Fruit fly (Drosophila melanogaster) whole organism, embryonic: ENCODE results near the gene CG12171.

ENCODE experiments used
- Ada2b ChIP-seq: fragments of 200-800 bp; sonication (Bioruptor generic); IDR thresholded peaks from 2 replicates; pipeline ENCODE4 v1.3.6; 2022; ENCODE audit warnings: missing biosample characterization, missing genetic modification characterization
- Aef1 ChIP-seq: fragments of 200-800 bp; sonication (Bioruptor generic); IDR thresholded peaks from 3 replicates; pipeline ENCODE4 v1.3.6; 2022; ENCODE audit warnings: missing biosample characterization, missing genetic modification characterization
- CG11696 ChIP-seq: fragments of 200-800 bp; sonication (Bioruptor generic); IDR thresholded peaks from 2 replicates; pipeline ENCODE4 v1.3.6; 2022; ENCODE audit warnings: missing biosample characterization, missing genetic modification characterization
- CG12659 ChIP-seq: fragments of 200-800 bp; sonication (Bioruptor generic); optimal IDR thresholded peaks from 3 replicates; lab custom pipeline; 2017; ENCODE audit warnings: mild to moderate bottlenecking, missing biosample characterization, missing genetic modification reagents, missing genetic modification characterization
- CG12744 ChIP-seq: fragments of 200-800 bp; sonication (Bioruptor generic); optimal IDR thresholded peaks from 2 replicates; lab custom pipeline; 2016; ENCODE audit warnings: missing biosample characterization, missing genetic modification characterization
- CG14441 ChIP-seq: fragments of 200-800 bp; sonication (Bioruptor generic); IDR thresholded peaks from 2 replicates; pipeline ENCODE4 v1.3.6; 2022; ENCODE audit warnings: missing biosample characterization, missing genetic modification characterization
- CG14710 ChIP-seq: fragments of 200-800 bp; sonication (Bioruptor generic); optimal IDR thresholded peaks from 3 replicates; lab custom pipeline; 2019; ENCODE audit warnings: missing biosample characterization, mild to moderate bottlenecking, missing genetic modification characterization, moderate library complexity
- CG1529 ChIP-seq: fragments of 200-800 bp; sonication (Bioruptor generic); optimal IDR thresholded peaks from 3 replicates; lab custom pipeline; 2018; ENCODE audit warnings: missing biosample characterization, missing genetic modification characterization
- CG17385 ChIP-seq: fragments of 200-800 bp; sonication (Bioruptor generic); optimal IDR thresholded peaks from 3 replicates; lab custom pipeline; 2018; ENCODE audit warnings: missing biosample characterization, mild to moderate bottlenecking, missing genetic modification characterization
- CG2202 ChIP-seq: fragments of 200-800 bp; sonication (Bioruptor generic); optimal IDR thresholded peaks from 2 replicates; lab custom pipeline; 2018; ENCODE audit warnings: missing biosample characterization, mild to moderate bottlenecking, missing genetic modification characterization
- CG33213 ChIP-seq: fragments of 200-800 bp; sonication (Bioruptor generic); optimal IDR thresholded peaks from 3 replicates; lab custom pipeline; 2016; ENCODE audit warnings: missing biosample characterization, missing genetic modification characterization
- CG34422 ChIP-seq: fragments of 200-800 bp; sonication (Bioruptor generic); IDR thresholded peaks from 3 replicates; pipeline ENCODE4 v1.3.6; 2022; ENCODE audit warnings: missing biosample characterization, missing genetic modification characterization
- CG3847 ChIP-seq: fragments of 200-800 bp; sonication (Bioruptor generic); IDR thresholded peaks from 2 replicates; pipeline ENCODE4 v1.3.6; 2022; ENCODE audit warnings: missing biosample characterization, missing genetic modification characterization
- CG4282 ChIP-seq: fragments of 200-800 bp; sonication (Bioruptor generic); optimal IDR thresholded peaks from 2 replicates; lab custom pipeline; 2016; ENCODE audit warnings: missing biosample characterization, missing genetic modification characterization
- CG4820 ChIP-seq: fragments of 200-800 bp; sonication (Bioruptor generic); optimal IDR thresholded peaks from 3 replicates; lab custom pipeline; 2016; ENCODE audit warnings: missing biosample characterization, missing genetic modification characterization
- CG7556 ChIP-seq: fragments of 200-800 bp; sonication (Bioruptor generic); optimal IDR thresholded peaks from 2 replicates; lab custom pipeline; 2017; ENCODE audit warnings: missing biosample characterization, mild to moderate bottlenecking, missing genetic modification characterization
- CG8089 ChIP-seq: fragments of 200-800 bp; sonication (Bioruptor generic); optimal IDR thresholded peaks from 3 replicates; lab custom pipeline; 2016; ENCODE audit warnings: missing biosample characterization, missing genetic modification characterization
- CG8478 ChIP-seq: fragments of >200 bp; optimal IDR thresholded peaks from 2 replicates; lab custom pipeline; 2018
- CG9817 ChIP-seq: fragments of 200-800 bp; sonication (Bioruptor generic); optimal IDR thresholded peaks from 2 replicates; lab custom pipeline; 2018; ENCODE audit warnings: missing biosample characterization, mild to moderate bottlenecking, missing genetic modification characterization, moderate library complexity
- Dad ChIP-seq: fragments of 200-800 bp; sonication (Bioruptor generic); optimal IDR thresholded peaks from 3 replicates; lab custom pipeline; 2016; ENCODE audit warnings: missing biosample characterization, missing genetic modification characterization
- Dfd ChIP-seq, 2 experiments: fragments of >200 bp; optimal IDR thresholded peaks; 2 replicates each; lab custom pipeline; 2017; ENCODE audit warnings: missing biosample characterization in 2 of 2, missing genetic modification characterization in 2 of 2
- Gsc ChIP-seq: fragments of 200-800 bp; sonication (Bioruptor generic); IDR thresholded peaks from 2 replicates; pipeline ENCODE4 v1.3.6; 2022; ENCODE audit warnings: missing biosample characterization, missing genetic modification characterization
- HLHmδ ChIP-seq: fragments of 200-800 bp; sonication (Bioruptor generic); optimal IDR thresholded peaks from 2 replicates; lab custom pipeline; 2018; ENCODE audit warnings: missing biosample characterization, mild to moderate bottlenecking, missing genetic modification characterization, moderate library complexity
- Hand ChIP-seq: fragments of 200-800 bp; sonication (Bioruptor generic); optimal IDR thresholded peaks from 2 replicates; lab custom pipeline; 2017; ENCODE audit warnings: mild to moderate bottlenecking, missing biosample characterization, missing genetic modification reagents, missing genetic modification characterization
- Hr51 ChIP-seq, 2 experiments: fragments of 200-800 bp; sonication (Bioruptor generic); optimal IDR thresholded peaks; 2 replicates in 1 of 2; 3 replicates in 1 of 2; lab custom pipeline; 2016 to 2018; ENCODE audit warnings: missing biosample characterization in 2 of 2, missing genetic modification characterization in 2 of 2, mild to moderate bottlenecking in 1 of 2, moderate library complexity in 1 of 2
- Hsf ChIP-seq: fragments of 200-800 bp; sonication (Bioruptor generic); optimal IDR thresholded peaks from 3 replicates; lab custom pipeline; 2016; ENCODE audit warnings: missing biosample characterization, missing genetic modification characterization
- Lpt ChIP-seq: fragments of >200 bp; optimal IDR thresholded peaks from 2 replicates; lab custom pipeline; 2018; ENCODE audit warnings: missing biosample characterization, missing genetic modification characterization
- Mrtf ChIP-seq: fragments of 200-800 bp; sonication (Bioruptor generic); IDR thresholded peaks from 3 replicates; pipeline ENCODE4 v1.3.6; 2022; ENCODE audit warnings: missing biosample characterization, missing genetic modification characterization
- Myb ChIP-seq: fragments of 200-800 bp; sonication (Bioruptor generic); optimal IDR thresholded peaks from 2 replicates; lab custom pipeline; 2016; ENCODE audit warnings: missing biosample characterization, missing genetic modification characterization
- Optix ChIP-seq: fragments of 200-800 bp; sonication (Bioruptor generic); IDR thresholded peaks from 3 replicates; pipeline ENCODE4 v1.3.6; 2022; ENCODE audit warnings: missing biosample characterization, missing genetic modification characterization
- Pdp1 ChIP-seq, 2 experiments: fragments of 200-800 bp; sonication (Bioruptor generic); optimal IDR thresholded peaks; 3 replicates each; lab custom pipeline; 2016; ENCODE audit warnings: missing biosample characterization in 2 of 2, missing genetic modification characterization in 2 of 2, mild to moderate bottlenecking in 1 of 2, moderate library complexity in 1 of 2
- Poxn ChIP-seq: fragments of 200-800 bp; sonication (Bioruptor generic); IDR thresholded peaks from 2 replicates; pipeline ENCODE4 v1.3.6; 2022; ENCODE audit warnings: missing biosample characterization, missing genetic modification characterization
- Rx ChIP-seq: fragments of 200-800 bp; sonication (Bioruptor generic); IDR thresholded peaks from 2 replicates; pipeline ENCODE4 v1.3.6; 2022; ENCODE audit warnings: missing biosample characterization, missing genetic modification characterization
- Sry-β ChIP-seq: fragments of 200-800 bp; sonication (Bioruptor generic); optimal IDR thresholded peaks from 2 replicates; lab custom pipeline; 2018; ENCODE audit warnings: missing biosample characterization, mild to moderate bottlenecking, missing genetic modification characterization, moderate library complexity
- TFAM ChIP-seq: fragments of 200-800 bp; sonication (Bioruptor generic); optimal IDR thresholded peaks from 2 replicates; lab custom pipeline; 2017; ENCODE audit warnings: missing biosample characterization, missing genetic modification characterization, inconsistent platforms
- abd-A ChIP-seq: fragments of 200-800 bp; sonication (Bioruptor generic); optimal IDR thresholded peaks from 3 replicates; lab custom pipeline; 2019; ENCODE audit warnings: missing biosample characterization, mild to moderate bottlenecking, missing genetic modification characterization, moderate library complexity
- corto ChIP-seq: fragments of 200-800 bp; sonication (Bioruptor generic); optimal IDR thresholded peaks from 2 replicates; lab custom pipeline; 2016; ENCODE audit warnings: missing biosample characterization, mild to moderate bottlenecking, missing genetic modification characterization, moderate library complexity
- croc ChIP-seq: fragments of 200-800 bp; sonication (Bioruptor generic); conservative IDR thresholded peaks from 3 replicates; pipeline ENCODE4 v1.3.6; 2022; ENCODE audit warnings: missing biosample characterization, missing genetic modification characterization
- dmrt99B ChIP-seq: fragments of 200-800 bp; sonication (Bioruptor generic); optimal IDR thresholded peaks from 2 replicates; lab custom pipeline; 2018; ENCODE audit warnings: missing biosample characterization, mild to moderate bottlenecking, missing genetic modification characterization, moderate library complexity
- jigr1 ChIP-seq: fragments of 200-800 bp; sonication (Bioruptor generic); IDR thresholded peaks from 3 replicates; pipeline ENCODE4 v1.3.6; 2022; ENCODE audit warnings: missing biosample characterization, missing genetic modification characterization
- nau ChIP-seq: fragments of 200-800 bp; sonication (Bioruptor generic); optimal IDR thresholded peaks from 3 replicates; lab custom pipeline; 2017; ENCODE audit warnings: missing biosample characterization, mild to moderate bottlenecking, missing genetic modification characterization, missing genetic modification reagents
- onecut ChIP-seq: fragments of 200-800 bp; sonication (Bioruptor generic); IDR thresholded peaks from 2 replicates; pipeline ENCODE4 v1.3.6; 2022; ENCODE audit warnings: missing biosample characterization, missing genetic modification characterization
- otp ChIP-seq: fragments of 200-800 bp; sonication (Bioruptor generic); IDR thresholded peaks from 3 replicates; pipeline ENCODE4, ENCODE4 v1.3.6; 2022; ENCODE audit warnings: missing biosample characterization, missing genetic modification characterization
- peb ChIP-seq: fragments of 200-800 bp; sonication (Bioruptor generic); IDR thresholded peaks from 2 replicates; pipeline ENCODE4 v1.3.6; 2022; ENCODE audit warnings: missing biosample characterization, missing genetic modification characterization
- pum ChIP-seq: fragments of 200-800 bp; sonication (Bioruptor generic); optimal IDR thresholded peaks from 2 replicates; lab custom pipeline; 2016; ENCODE audit warnings: missing biosample characterization, missing genetic modification characterization
- scrt ChIP-seq: fragments of 200-800 bp; sonication (Bioruptor generic); optimal IDR thresholded peaks from 2 replicates; lab custom pipeline; 2018; ENCODE audit warnings: missing biosample characterization, mild to moderate bottlenecking, missing genetic modification characterization, moderate library complexity
- sim ChIP-seq: fragments of 200-800 bp; sonication (Bioruptor generic); IDR thresholded peaks from 2 replicates; pipeline ENCODE4 v1.3.6; 2022; ENCODE audit warnings: missing biosample characterization, missing genetic modification characterization
- tap ChIP-seq: fragments of 200-800 bp; optimal IDR thresholded peaks from 3 replicates; lab custom pipeline; 2019; ENCODE audit warnings: missing biosample characterization, mild to moderate bottlenecking, missing genetic modification characterization, moderate library complexity
- tin ChIP-seq: fragments of 200-800 bp; sonication (Bioruptor generic); optimal IDR thresholded peaks from 3 replicates; lab custom pipeline; 2016; ENCODE audit warnings: missing biosample characterization, missing genetic modification characterization
- tll ChIP-seq, 2 experiments: fragments of 200-800 bp in 1 of 2; fragments of >200 bp in 1 of 2; sonication (Bioruptor generic) in 1 of 2; optimal IDR thresholded peaks; 2 replicates each; lab custom pipeline; 2017 to 2019; ENCODE audit warnings: missing biosample characterization in 2 of 2, missing genetic modification characterization in 2 of 2, mild to moderate bottlenecking in 1 of 2, moderate library complexity in 1 of 2
- unpg ChIP-seq: fragments of 200-800 bp; sonication (Bioruptor generic); optimal IDR thresholded peaks from 3 replicates; lab custom pipeline; 2018; ENCODE audit warnings: missing biosample characterization, mild to moderate bottlenecking, missing genetic modification characterization, moderate library complexity

CG12171 gene

DNA sequence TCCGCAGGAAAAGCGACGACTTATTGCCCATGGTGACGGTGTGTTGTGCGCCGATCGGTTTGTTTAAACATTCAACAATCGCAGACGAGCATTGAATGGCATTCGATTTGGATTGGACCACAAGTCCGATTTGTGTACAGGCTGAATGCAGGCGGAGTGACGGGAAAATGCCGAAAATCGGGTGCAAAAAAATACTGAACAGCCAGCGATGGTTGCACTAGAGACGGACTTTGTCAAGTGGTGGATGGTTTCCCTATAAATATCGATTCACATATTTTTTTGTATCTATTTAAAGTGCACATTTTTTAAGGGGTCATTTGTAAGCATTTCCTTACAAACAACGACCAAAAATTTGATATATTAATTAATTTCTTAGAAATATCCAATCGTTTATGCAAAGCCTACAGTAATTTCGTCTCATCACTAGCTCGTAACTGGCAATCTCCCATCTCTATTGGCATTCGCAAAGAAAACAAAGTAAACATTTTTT lies 21.3 kb downstream of the CG12171 start, which contains the start of the genes elm and MED27 (continued):
- TF ChIP-seq Gsc (GFP tag; lab: Robert Waterston, UW), result peak; percentile 82
- peak; percentile 96 for TF ChIP-seq CG9817 (tag; lab: Kevin White, UChicago)
- peak; percentile 83 for TF ChIP-seq CG8089 (GFP tag; lab: Kevin White, UChicago)
- peak; percentile 41 to 83 for TF ChIP-seq tll (GFP tag; optimal IDR thresholded peaks at IDR 0.05; lab: Kevin White, UChicago)
- TF ChIP-seq unpg (GFP tag; lab: Kevin White, UChicago), result peak; percentile 90
- TF ChIP-seq Hsf (GFP tag; lab: Kevin White, UChicago), result peak; percentile 97
- TF ChIP-seq pum (GFP tag; lab: Kevin White, UChicago), result peak; percentile 94
- peak; percentile 75 for TF ChIP-seq CG1529 (GFP tag; lab: Kevin White, UChicago)
- no peak for TF ChIP-seq abd-A (tag; lab: Kevin White, UChicago)
- peak; percentile 87 for TF ChIP-seq Rx (GFP tag; lab: Robert Waterston, UW)
- TF ChIP-seq CG14710 (tag; lab: Kevin White, UChicago), result peak; percentile 96
- TF ChIP-seq CG12744, result peak; percentile 86
- TF ChIP-seq Ada2b (GFP tag; lab: Robert Waterston, UW), result peak; percentile 92
- TF ChIP-seq dmrt99B (tag; lab: Kevin White, UChicago), result no peak
- TF ChIP-seq CG17385, result peak; percentile 80
- TF ChIP-seq Dfd (GFP tag; optimal IDR thresholded peaks at IDR 0.05; lab: Kevin White, UChicago), result peak in 1 of 2 experiments; percentile 59
- peak; percentile 60; the same call in 1 of the 2 replicates for TF ChIP-seq sim (GFP tag; lab: Robert Waterston, UW)
- peak; percentile 72 for TF ChIP-seq scrt (GFP tag; lab: Kevin White, UChicago)
- peak; percentile 71 for TF ChIP-seq onecut (GFP tag; lab: Robert Waterston, UW)
- peak; percentile 74 for TF ChIP-seq CG11696 (GFP tag; lab: Robert Waterston, UW)
- TF ChIP-seq croc, result peak; percentile 90
- TF ChIP-seq otp (GFP tag; lab: Robert Waterston, UW), result peak; percentile 86
- peak; percentile 96 for TF ChIP-seq CG3847
- TF ChIP-seq Myb (GFP tag; lab: Kevin White, UChicago), result peak; percentile 83
- TF ChIP-seq Optix (GFP tag; lab: Robert Waterston, UW), result peak; percentile 84; the same call in 2 of the 3 replicates
- peak; percentile 97 for TF ChIP-seq CG12659 (GFP tag; lab: Kevin White, UChicago)
- TF ChIP-seq Dad (GFP tag; lab: Kevin White, UChicago), result peak; percentile 91
- peak; percentile 86 for TF ChIP-seq CG4282 (GFP tag; lab: Kevin White, UChicago)
- no peak for TF ChIP-seq CG8478 (lab: Kevin White, UChicago)
- TF ChIP-seq HLHmδ, result peak; percentile 94
- peak; percentile 86 for TF ChIP-seq CG2202
- peak; percentile 85 for TF ChIP-seq CG7556 (GFP tag; lab: Kevin White, UChicago)
- peak; percentile 84 for TF ChIP-seq corto
- TF ChIP-seq Hr51 (GFP tag; optimal IDR thresholded peaks at IDR 0.05; lab: Kevin White, UChicago), result peak; percentile 88 to 92
- peak; percentile 91 to 96 for TF ChIP-seq Pdp1 (GFP tag; optimal IDR thresholded peaks at IDR 0.05; lab: Kevin White, UChicago)
- peak; percentile 62 for TF ChIP-seq TFAM (GFP tag; lab: Kevin White, UChicago)
- TF ChIP-seq tin (GFP tag; lab: Kevin White, UChicago), result peak; percentile 96
- peak; percentile 94 for TF ChIP-seq CG33213 (GFP tag; lab: Kevin White, UChicago)
- peak; percentile 85 for TF ChIP-seq peb (GFP tag; lab: Robert Waterston, UW)
- TF ChIP-seq Aef1 (GFP tag; lab: Robert Waterston, UW), result peak; percentile 95
- no peak for TF ChIP-seq Lpt
- peak; percentile 62 for TF ChIP-seq tap (tag; lab: Kevin White, UChicago)
- peak; percentile 91 for TF ChIP-seq CG4820
- TF ChIP-seq Sry-β (GFP tag; lab: Kevin White, UChicago), result peak; percentile 52
- peak; percentile 95 for TF ChIP-seq CG34422
- no peak for TF ChIP-seq nau (GFP tag; lab: Kevin White, UChicago)
- TF ChIP-seq Poxn (GFP tag; lab: Robert Waterston, UW), result peak; percentile 69; the same call in 1 of the 2 replicates
- peak; percentile 93 for TF ChIP-seq jigr1 (GFP tag; lab: Robert Waterston, UW)
- peak; percentile 87 for TF ChIP-seq Mrtf (GFP tag; lab: Robert Waterston, UW)
- peak; percentile 95 for TF ChIP-seq CG14441 (GFP tag; lab: Robert Waterston, UW)
- peak; percentile 8 for TF ChIP-seq Hand (GFP tag; lab: Kevin White, UChicago)
